Fruit fly (Drosophila melanogaster) whole organism, pupa: ENCODE results near the gene sdt.

Experiments used
- CG12605 ChIP-seq: fragments of 200-800 bp; sonication (Bioruptor generic); IDR thresholded peaks from 2 replicates; pipeline ENCODE4 v1.3.6; 2022; ENCODE audit warnings: missing biosample characterization, missing genetic modification characterization
- CG13204 ChIP-seq: fragments of 200-800 bp; sonication (Bioruptor generic); optimal IDR thresholded peaks from 2 replicates; lab custom pipeline; 2018; ENCODE audit warnings: missing biosample characterization, mild to moderate bottlenecking, missing genetic modification characterization, moderate library complexity
- CG14655 ChIP-seq: fragments of 200-800 bp; sonication (Bioruptor generic); optimal IDR thresholded peaks from 3 replicates; lab custom pipeline; 2017; ENCODE audit warnings: mild to moderate bottlenecking, missing biosample characterization, missing genetic modification reagents, missing genetic modification characterization
- EcR ChIP-seq: fragments of 200-800 bp; sonication (Bioruptor generic); optimal IDR thresholded peaks from 3 replicates; lab custom pipeline; 2019; ENCODE audit warnings: missing biosample characterization, missing genetic modification characterization, mild to moderate bottlenecking, moderate library complexity, missing genetic modification reagents
- Pif1A ChIP-seq: fragments of 200-800 bp; sonication (Bioruptor generic); optimal IDR thresholded peaks from 3 replicates; lab custom pipeline; 2016; ENCODE audit warnings: missing biosample characterization, missing genetic modification characterization

DNA sequence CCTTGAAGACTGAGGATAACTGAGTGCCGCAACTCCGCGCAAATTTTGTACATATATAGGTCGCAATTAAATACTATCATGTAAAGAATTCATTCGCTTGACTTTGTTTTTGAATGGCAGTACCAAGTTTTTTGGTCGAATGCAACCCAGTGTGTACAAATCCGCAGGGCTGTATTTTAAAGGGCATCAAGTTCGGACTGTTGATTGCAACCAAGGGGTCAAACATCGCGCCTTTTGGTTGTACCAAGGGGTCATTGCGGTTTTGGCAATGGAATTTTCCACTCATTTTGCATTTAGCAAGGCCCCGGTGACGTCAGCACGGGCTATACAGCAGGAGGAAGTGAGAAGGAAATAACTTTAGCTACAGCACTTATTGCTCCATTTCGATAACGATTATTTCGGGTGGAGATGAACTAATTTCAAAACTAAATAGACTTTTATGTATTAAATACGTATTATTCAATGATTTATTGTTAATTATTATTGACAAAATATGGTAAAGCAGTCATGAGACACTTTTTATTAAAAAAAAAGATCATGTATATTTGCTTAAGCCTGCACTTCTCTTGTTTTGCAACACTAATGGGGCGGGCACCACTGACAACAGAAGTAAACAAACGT lies 46.5 kb upstream of the sdt start, which contains the start of gene CG10958:
- TF ChIP-seq EcR (GFP tag; lab: Kevin White, UChicago) (peak; percentile 4), Pif1A (no peak), CG13204 (GFP tag; lab: Kevin White, UChicago) (no peak), CG14655 (GFP tag; lab: Kevin White, UChicago) (no peak), CG12605 (0 out of 2 replicates have a peak, but pooled peaks have one; percentile 15)
